Fruit fly (Drosophila melanogaster) whole organism, adult: ENCODE measurements around the gene Eaf6.

Experiments used
- CG11617 ChIP-seq: fragments of 200-800 bp; sonication (Bioruptor generic); optimal IDR thresholded peaks from 2 replicates; lab custom pipeline; 2017; ENCODE audit warnings: mild to moderate bottlenecking, missing biosample characterization, missing genetic modification reagents, missing genetic modification characterization
- CG12768 ChIP-seq: fragments of 200-800 bp; sonication (Bioruptor generic); optimal IDR thresholded peaks from 2 replicates; lab custom pipeline; 2017; ENCODE audit warnings: missing biosample characterization, missing genetic modification characterization, mild to moderate bottlenecking, moderate library complexity, missing genetic modification reagents
- CG14711 ChIP-seq: fragments of 200-800 bp; sonication (Bioruptor generic); optimal IDR thresholded peaks from 2 replicates; lab custom pipeline; 2018; ENCODE audit warnings: missing biosample characterization, mild to moderate bottlenecking, missing genetic modification characterization, moderate library complexity
- CG1620 ChIP-seq: fragments of 200-800 bp; sonication (Bioruptor generic); optimal IDR thresholded peaks from 2 replicates; lab custom pipeline; 2016; ENCODE audit warnings: missing biosample characterization, missing genetic modification characterization
- CG33017 ChIP-seq: fragments of 200-800 bp; sonication (Bioruptor generic); optimal IDR thresholded peaks from 2 replicates; lab custom pipeline; 2018; ENCODE audit warnings: missing biosample characterization, mild to moderate bottlenecking, missing genetic modification characterization, moderate library complexity
- CG5204 ChIP-seq: fragments of 200-800 bp; sonication (Bioruptor generic); optimal IDR thresholded peaks from 2 replicates; lab custom pipeline; 2016; ENCODE audit warnings: missing biosample characterization, missing genetic modification characterization
- CG7045 ChIP-seq: fragments of 200-800 bp; sonication (Bioruptor generic); optimal IDR thresholded peaks from 2 replicates; lab custom pipeline; 2017; ENCODE audit warnings: missing biosample characterization, mild to moderate bottlenecking, missing genetic modification characterization
- CG7101 ChIP-seq: fragments of 200-800 bp; sonication (Bioruptor generic); optimal IDR thresholded peaks from 2 replicates; lab custom pipeline; 2018; ENCODE audit warnings: missing biosample characterization, mild to moderate bottlenecking, missing genetic modification characterization, moderate library complexity
- Clk ChIP-seq: fragments of 200-800 bp; sonication (Bioruptor generic); optimal IDR thresholded peaks from 2 replicates; lab custom pipeline; 2017; ENCODE audit warnings: missing biosample characterization, missing genetic modification characterization
- Crg-1 ChIP-seq: fragments of 200-800 bp; sonication (Bioruptor generic); optimal IDR thresholded peaks from 2 replicates; lab custom pipeline; 2016; ENCODE audit warnings: missing biosample characterization, missing genetic modification characterization
- Hr96 ChIP-seq: fragments of 200-800 bp; sonication (Bioruptor generic); optimal IDR thresholded peaks from 2 replicates; lab custom pipeline; 2016; ENCODE audit warnings: missing biosample characterization, missing genetic modification characterization
- Mnt ChIP-seq: fragments of 200-800 bp; sonication (Bioruptor generic); optimal IDR thresholded peaks from 2 replicates; lab custom pipeline; 2016; ENCODE audit warnings: missing biosample characterization, mild to moderate bottlenecking, missing genetic modification characterization
- bab1 ChIP-seq: fragments of 200-800 bp; sonication (Bioruptor generic); optimal IDR thresholded peaks from 3 replicates; lab custom pipeline; 2019; ENCODE audit warnings: missing biosample characterization, mild to moderate bottlenecking, missing genetic modification characterization, moderate library complexity
- cic ChIP-seq: fragments of 200-800 bp; sonication (Bioruptor generic); optimal IDR thresholded peaks from 2 replicates; lab custom pipeline; 2017; ENCODE audit warnings: missing biosample characterization, mild to moderate bottlenecking, missing genetic modification characterization, moderate library complexity
- cnc ChIP-seq, 2 experiments: fragments of >200 bp; optimal IDR thresholded peaks; 2 replicates each; lab custom pipeline; 2017
- kay ChIP-seq: fragments of 200-800 bp; sonication (Bioruptor generic); peaks from one replicate; lab custom pipeline; 2016; ENCODE audit warnings: missing biosample characterization, missing genetic modification characterization, borderline replicate concordance
- ovo ChIP-seq: fragments of 200-800 bp; sonication (Bioruptor generic); optimal IDR thresholded peaks from 2 replicates; lab custom pipeline; 2016; ENCODE audit warnings: missing biosample characterization, missing genetic modification characterization
- pad ChIP-seq: fragments of 200-800 bp; sonication (Bioruptor generic); optimal IDR thresholded peaks from 3 replicates; lab custom pipeline; 2017; ENCODE audit warnings: missing biosample characterization, missing genetic modification characterization, mild to moderate bottlenecking, moderate library complexity, missing genetic modification reagents
- tj ChIP-seq: fragments of 200-800 bp; sonication (Bioruptor generic); optimal IDR thresholded peaks from 3 replicates; lab custom pipeline; 2017; ENCODE audit warnings: missing biosample characterization, mild to moderate bottlenecking, missing genetic modification characterization, moderate library complexity
- toe ChIP-seq: fragments of 200-800 bp; sonication (Bioruptor generic); optimal IDR thresholded peaks from 2 replicates; lab custom pipeline; 2016; ENCODE audit warnings: missing biosample characterization, missing genetic modification characterization

Gene Eaf6

DNA sequence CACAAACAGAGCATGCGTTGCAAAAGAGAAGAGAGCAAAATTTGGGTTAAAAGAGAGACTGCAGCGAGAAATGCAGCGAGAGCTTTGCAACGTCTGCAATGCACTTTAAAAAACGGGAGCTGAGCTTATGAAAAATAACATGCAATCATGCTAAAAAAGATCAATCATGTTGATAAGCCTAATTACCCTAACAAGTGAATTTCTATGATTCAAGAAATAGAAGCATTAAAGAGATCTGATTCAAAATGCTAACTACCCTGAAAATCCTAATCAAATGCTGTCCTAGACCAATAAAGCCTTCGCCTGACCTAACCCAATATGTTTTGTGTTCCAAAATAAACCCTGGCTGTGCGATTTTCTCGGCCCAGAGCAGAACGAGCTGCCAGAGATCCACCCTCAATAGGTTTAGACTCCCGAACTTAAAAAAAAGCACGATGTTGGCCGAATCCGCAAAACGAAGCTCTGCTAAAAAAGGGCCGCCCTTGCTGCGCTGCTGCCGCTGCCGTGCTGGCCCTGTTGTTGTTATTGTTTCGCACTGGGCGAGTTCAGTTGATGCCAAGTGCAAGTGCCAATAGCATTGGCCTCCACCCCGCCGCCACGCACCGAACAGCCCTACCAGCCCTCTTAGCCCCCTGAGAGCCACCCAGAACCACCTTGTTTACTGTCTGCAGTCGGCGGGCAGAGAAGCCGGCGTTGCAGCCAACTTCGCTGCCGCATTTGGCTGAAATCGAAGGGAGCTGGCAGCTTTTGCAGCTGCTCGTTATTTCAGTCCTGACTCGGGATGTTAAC lies 27.3 kb upstream of the Eaf6 start:
- TF ChIP-seq pad (GFP tag; lab: Kevin White, UChicago) (no peak), Hr96 (GFP tag; lab: Kevin White, UChicago) (no peak), CG7045 (GFP tag; lab: Kevin White, UChicago) (no peak), CG12768 (GFP tag; lab: Kevin White, UChicago) (no peak), cic (GFP tag; lab: Kevin White, UChicago) (no peak), CG1620 (GFP tag; lab: Kevin White, UChicago) (no peak), Mnt (GFP tag; lab: Kevin White, UChicago) (no peak), CG5204 (GFP tag; lab: Kevin White, UChicago) (no peak), CG14711 (tag; lab: Kevin White, UChicago) (no peak), Crg-1 (GFP tag; lab: Kevin White, UChicago) (no peak), cnc (optimal IDR thresholded peaks at IDR 0.05; lab: Kevin White, UChicago) (no peak), toe (GFP tag; lab: Kevin White, UChicago) (no peak), tj (GFP tag; lab: Kevin White, UChicago) (no peak), kay (no peak), ovo (GFP tag; lab: Kevin White, UChicago) (no peak), bab1 (GFP tag; lab: Kevin White, UChicago) (no peak), CG11617 (GFP tag; lab: Kevin White, UChicago) (no peak)

- TF ChIP-seq CG7045 (GFP tag; lab: Kevin White, UChicago) (no peak), CG14711 (tag; lab: Kevin White, UChicago) (no peak), cic (GFP tag; lab: Kevin White, UChicago) (no peak), Clk (GFP tag; lab: Kevin White, UChicago) (no peak), cnc (optimal IDR thresholded peaks at IDR 0.05; lab: Kevin White, UChicago) (no peak), kay (no peak), CG7101 (no peak), Hr96 (GFP tag; lab: Kevin White, UChicago) (no peak), pad (GFP tag; lab: Kevin White, UChicago) (no peak), Crg-1 (GFP tag; lab: Kevin White, UChicago) (no peak), Mnt (GFP tag; lab: Kevin White, UChicago) (no peak), CG11617 (GFP tag; lab: Kevin White, UChicago) (no peak), CG1620 (GFP tag; lab: Kevin White, UChicago) (no peak), toe (GFP tag; lab: Kevin White, UChicago) (no peak)
Observed at dm6 chr3L:5634188-5634894, 26.2 kb upstream of the Eaf6 start.

DNA sequence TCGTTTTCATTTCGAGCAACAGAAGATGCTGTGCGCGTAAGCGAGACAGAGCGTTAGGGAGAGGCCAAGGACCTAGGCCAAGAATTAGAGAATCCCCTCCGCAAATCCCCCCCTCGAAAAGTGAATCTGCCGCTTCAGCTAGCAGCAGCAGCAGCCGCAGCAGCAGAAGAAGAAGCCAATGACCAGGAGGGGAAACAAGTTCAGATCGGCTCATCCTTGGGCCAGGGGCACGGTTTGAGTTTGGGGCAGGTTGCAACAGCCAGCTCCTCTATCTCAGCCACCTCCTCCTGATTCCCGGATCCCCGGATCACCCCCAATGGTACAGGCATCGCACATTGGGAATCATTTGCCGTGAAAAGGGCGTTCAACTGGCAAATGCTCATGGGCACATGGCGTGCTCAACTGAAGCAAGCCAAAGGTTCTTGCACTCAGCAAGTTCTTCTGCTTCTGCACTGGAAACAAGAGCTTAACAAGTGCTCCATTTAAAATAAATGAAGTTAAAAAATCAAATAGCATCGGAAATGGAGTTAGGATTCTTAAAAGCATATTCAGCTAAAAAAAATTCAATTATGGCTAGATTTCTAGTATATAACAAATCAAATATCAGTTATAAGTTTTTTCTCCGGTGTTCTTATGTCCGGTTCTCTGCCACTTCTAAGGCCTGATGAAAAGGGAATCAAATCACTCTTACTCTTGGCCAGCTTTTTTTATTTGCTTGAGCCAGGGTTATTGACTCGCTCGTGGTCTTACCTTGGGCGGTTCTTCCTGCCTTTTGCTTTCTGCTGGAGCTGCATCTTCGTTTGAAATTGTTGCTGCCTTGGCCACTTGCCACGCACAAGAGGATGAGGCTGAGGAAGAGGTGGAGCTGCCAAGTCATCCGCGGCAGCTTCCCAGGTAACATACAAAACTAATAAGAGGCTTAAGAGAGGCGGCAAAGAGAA lies 25.4 kb upstream of the Eaf6 start:
- TF ChIP-seq CG7045 (GFP tag; lab: Kevin White, UChicago) (no peak), Clk (GFP tag; lab: Kevin White, UChicago) (no peak), CG12768 (GFP tag; lab: Kevin White, UChicago) (no peak), CG11617 (GFP tag; lab: Kevin White, UChicago) (no peak), CG5204 (GFP tag; lab: Kevin White, UChicago) (no peak), cnc (optimal IDR thresholded peaks at IDR 0.05; lab: Kevin White, UChicago) (no peak), tj (GFP tag; lab: Kevin White, UChicago) (no peak), cic (GFP tag; lab: Kevin White, UChicago) (no peak), CG33017 (no peak), pad (GFP tag; lab: Kevin White, UChicago) (no peak)

- TF ChIP-seq kay (peak; percentile 78), CG14711 (tag; lab: Kevin White, UChicago) (no peak), bab1 (GFP tag; lab: Kevin White, UChicago) (no peak), Hr96 (GFP tag; lab: Kevin White, UChicago) (no peak), Mnt (GFP tag; lab: Kevin White, UChicago) (no peak)
Observed at dm6 chr3L:5631917-5632316, 23.8 kb upstream of the Eaf6 start.

DNA sequence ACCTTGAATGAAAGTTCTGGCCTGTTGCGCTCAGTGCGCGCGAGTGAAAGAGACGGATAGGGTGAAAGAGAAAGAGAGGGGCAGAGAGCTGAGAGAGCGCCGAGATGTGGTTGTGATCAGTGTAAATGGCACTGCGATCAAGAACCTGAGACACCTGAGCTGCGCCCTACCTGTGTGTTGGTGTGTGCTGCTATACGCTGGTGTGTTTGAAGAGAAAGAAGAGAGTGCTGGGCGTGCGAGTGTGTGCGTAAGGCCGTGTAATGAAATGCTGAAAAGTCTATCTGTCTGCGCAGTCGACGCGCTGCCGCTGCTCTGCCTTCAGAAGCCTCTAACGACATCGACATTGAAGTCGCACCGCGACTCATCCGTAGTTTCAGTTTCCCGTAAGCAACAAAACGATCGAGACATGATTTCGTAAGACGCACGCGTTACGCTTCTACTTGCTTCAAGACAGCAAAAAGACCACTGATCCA lies 22.5 kb upstream of the Eaf6 start, which contains the start of gene Blimp-1:
Gene Blimp-1, plus strand, starts transcription at position 376 of the 473 bp plus-strand sequence.
- TF ChIP-seq ovo (GFP tag; lab: Kevin White, UChicago) = no peak
- no peak for TF ChIP-seq toe (GFP tag; lab: Kevin White, UChicago)
- no peak for TF ChIP-seq CG11617 (GFP tag; lab: Kevin White, UChicago)
- peak; percentile 31 for TF ChIP-seq Mnt (GFP tag; lab: Kevin White, UChicago)
- TF ChIP-seq CG12768 (GFP tag; lab: Kevin White, UChicago) = peak; percentile 5
- TF ChIP-seq pad (GFP tag; lab: Kevin White, UChicago) = no peak
- no peak for TF ChIP-seq CG1620 (GFP tag; lab: Kevin White, UChicago)
- TF ChIP-seq cnc (optimal IDR thresholded peaks at IDR 0.05; lab: Kevin White, UChicago) = no peak
- TF ChIP-seq CG7101 = no peak
- TF ChIP-seq Clk (GFP tag; lab: Kevin White, UChicago) = peak; percentile 13
- no peak for TF ChIP-seq CG7045 (GFP tag; lab: Kevin White, UChicago)
- no peak for TF ChIP-seq CG14711 (tag; lab: Kevin White, UChicago)
- TF ChIP-seq cic (GFP tag; lab: Kevin White, UChicago) = peak; percentile 50
- no peak for TF ChIP-seq kay
- TF ChIP-seq Crg-1 (GFP tag; lab: Kevin White, UChicago) = no peak
- no peak for TF ChIP-seq bab1 (GFP tag; lab: Kevin White, UChicago)
- TF ChIP-seq tj (GFP tag; lab: Kevin White, UChicago) = no peak
- TF ChIP-seq CG33017 = no peak
- TF ChIP-seq Hr96 (GFP tag; lab: Kevin White, UChicago) = no peak
- TF ChIP-seq CG5204 (GFP tag; lab: Kevin White, UChicago) = no peak
